Worm (Caenorhabditis elegans) whole organism, L2 larva: ENCODE measurements around the gene F22B7.3.

Experiments
- C34F6.9 ChIP-seq: fragments of 150-350 bp; optimal IDR thresholded peaks from 2 replicates; lab custom pipeline; 2014; ENCODE audit warnings: missing biosample characterization, missing genetic modification characterization
- F13H6.1 ChIP-seq: sonication (generic microtip); optimal IDR thresholded peaks from 2 replicates; lab custom pipeline; 2016; ENCODE audit warnings: missing genetic modification characterization, missing compliant biosample characterization
- aly-2 ChIP-seq: fragments of 150-350 bp; optimal IDR thresholded peaks from 2 replicates; lab custom pipeline; 2014; ENCODE audit warnings: missing biosample characterization, missing genetic modification characterization
- ama-1 ChIP-seq: fragments of 150-350 bp; optimal IDR thresholded peaks from 2 replicates; lab custom pipeline; 2018; ENCODE audit warnings: inconsistent platforms
- blmp-1 ChIP-seq: sonication (generic microtip); optimal IDR thresholded peaks from 2 replicates; lab custom pipeline; 2017; ENCODE audit warnings: missing genetic modification characterization, mild to moderate bottlenecking, missing compliant biosample characterization, antibody characterized with exemption, moderate library complexity; ENCODE audit not compliant: insufficient read depth
- ceh-16 ChIP-seq: fragments of 150-350 bp; optimal IDR thresholded peaks from 2 replicates; lab custom pipeline; 2014; ENCODE audit warnings: missing biosample characterization, missing genetic modification characterization
- crh-2 ChIP-seq: sonication (generic microtip); optimal IDR thresholded peaks from 2 replicates; lab custom pipeline; 2017; ENCODE audit warnings: missing biosample characterization, missing genetic modification characterization
- dmd-4 ChIP-seq: sonication (generic microtip); optimal IDR thresholded peaks from 2 replicates; lab custom pipeline; 2017; ENCODE audit warnings: missing biosample characterization, missing genetic modification characterization
- egl-27 ChIP-seq: sonication (generic microtip); optimal IDR thresholded peaks from 3 replicates; lab custom pipeline; 2017; ENCODE audit warnings: missing biosample characterization, missing genetic modification reagents, missing genetic modification characterization
- elt-1 ChIP-seq: fragments of 150-350 bp; optimal IDR thresholded peaks from 2 replicates; lab custom pipeline; 2014; ENCODE audit warnings: missing biosample characterization, missing genetic modification characterization
- elt-3 ChIP-seq: sonication (generic microtip); optimal IDR thresholded peaks from 2 replicates; lab custom pipeline; 2017; ENCODE audit warnings: missing biosample characterization, missing genetic modification characterization
- fos-1 ChIP-seq: fragments of 150-350 bp; optimal IDR thresholded peaks from 2 replicates; lab custom pipeline; 2014; ENCODE audit warnings: missing biosample characterization, missing genetic modification characterization
- lsy-2 ChIP-seq, 2 experiments: fragments of 150-350 bp in 1 of 2; sonication (generic microtip) in 1 of 2; optimal IDR thresholded peaks; 2 replicates each; lab custom pipeline; 2014 to 2017; ENCODE audit warnings: missing biosample characterization in 2 of 2, missing genetic modification characterization in 2 of 2
- mab-5 ChIP-seq: fragments of 150-350 bp; optimal IDR thresholded peaks from 2 replicates; lab custom pipeline; 2014; ENCODE audit warnings: missing biosample characterization, missing genetic modification characterization
- mbf-1 ChIP-seq: sonication (generic microtip); optimal IDR thresholded peaks from 2 replicates; lab custom pipeline; 2017; ENCODE audit warnings: missing biosample characterization, missing genetic modification characterization
- nhr-11 ChIP-seq: fragments of 150-350 bp; optimal IDR thresholded peaks from 2 replicates; lab custom pipeline; 2014; ENCODE audit warnings: missing biosample characterization, missing genetic modification characterization
- nhr-12 ChIP-seq: fragments of 150-350 bp; optimal IDR thresholded peaks from 2 replicates; lab custom pipeline; 2014; ENCODE audit warnings: missing biosample characterization, missing genetic modification characterization
- nhr-129 ChIP-seq: fragments of 150-350 bp; optimal IDR thresholded peaks from 2 replicates; lab custom pipeline; 2014; ENCODE audit warnings: missing biosample characterization, missing genetic modification characterization
- nhr-23 ChIP-seq: fragments of 150-350 bp; optimal IDR thresholded peaks from 2 replicates; lab custom pipeline; 2014; ENCODE audit warnings: missing biosample characterization, missing genetic modification reagents, missing genetic modification characterization
- nhr-237 ChIP-seq: fragments of 150-350 bp; optimal IDR thresholded peaks from 2 replicates; lab custom pipeline; 2014; ENCODE audit warnings: missing biosample characterization, missing genetic modification characterization
- nhr-25 ChIP-seq: fragments of 150-350 bp; sonication (generic microtip); optimal IDR thresholded peaks from 3 replicates; lab custom pipeline; 2014; ENCODE audit warnings: missing biosample characterization, missing genetic modification characterization
- nhr-6 ChIP-seq: fragments of 150-350 bp; optimal IDR thresholded peaks from 2 replicates; lab custom pipeline; 2014; ENCODE audit warnings: missing biosample characterization, missing genetic modification characterization
- sem-4 ChIP-seq: fragments of 150-350 bp; optimal IDR thresholded peaks from 2 replicates; lab custom pipeline; 2014; ENCODE audit warnings: missing biosample characterization, missing genetic modification reagents, missing genetic modification characterization
- skn-1 ChIP-seq: sonication (generic microtip); optimal IDR thresholded peaks from 2 replicates; lab custom pipeline; 2017; ENCODE audit warnings: missing biosample characterization, missing genetic modification characterization
- sma-3 ChIP-seq: sonication (generic microtip); optimal IDR thresholded peaks from 2 replicates; lab custom pipeline; 2016; ENCODE audit warnings: missing genetic modification reagents, missing genetic modification characterization, missing compliant biosample characterization
- unc-55 ChIP-seq: fragments of 150-350 bp; sonication (generic microtip); optimal IDR thresholded peaks from 3 replicates; lab custom pipeline; 2014; ENCODE audit warnings: missing biosample characterization, missing genetic modification reagents, missing genetic modification characterization
- ztf-11 ChIP-seq: sonication (generic microtip); optimal IDR thresholded peaks from 2 replicates; lab custom pipeline; 2017; ENCODE audit warnings: missing biosample characterization, missing genetic modification characterization
- ztf-4 ChIP-seq: fragments of 150-350 bp; optimal IDR thresholded peaks from 2 replicates; lab custom pipeline; 2014; ENCODE audit warnings: missing biosample characterization, missing genetic modification characterization

Gene F22B7.3

ce11 chrIII:8696680-8697079 lies 48.0 kb downstream of the F22B7.3 start:
- peak; percentile 14 for TF ChIP-seq F13H6.1 (tag; lab: Kevin White, UChicago)
- TF ChIP-seq nhr-129 = peak; percentile 16
- peak; percentile 75 for TF ChIP-seq blmp-1
- no peak for TF ChIP-seq nhr-11
- TF ChIP-seq fos-1 = peak; percentile 95
- TF ChIP-seq nhr-237 = no peak
- peak; percentile 83 for TF ChIP-seq crh-2 (tag; lab: Kevin White, UChicago)
- peak in 1 of 2 experiments; percentile 50 for TF ChIP-seq lsy-2 (tag; optimal IDR thresholded peaks at IDR 0.05; lab: Kevin White, UChicago)
- no peak for TF ChIP-seq nhr-6 (tag; lab: Kevin White, UChicago)
- TF ChIP-seq nhr-25 = no peak
- no peak for TF ChIP-seq ztf-4 (tag; lab: Kevin White, UChicago)
- peak; percentile 77 for TF ChIP-seq C34F6.9 (tag; lab: Kevin White, UChicago)
- TF ChIP-seq elt-3 (tag; lab: Kevin White, UChicago) = no peak
- TF ChIP-seq unc-55 = peak; percentile 79
- peak; percentile 31 for TF ChIP-seq ama-1
- no peak for TF ChIP-seq sem-4 (tag; lab: Kevin White, UChicago)
- TF ChIP-seq elt-1 (tag; lab: Kevin White, UChicago) = no peak

- TF ChIP-seq ztf-11 (tag; lab: Kevin White, UChicago) = no peak
- no peak for TF ChIP-seq egl-27 (tag; lab: Kevin White, UChicago)
- TF ChIP-seq mbf-1 (tag; lab: Kevin White, UChicago) = no peak
- no peak for TF ChIP-seq aly-2 (tag; lab: Kevin White, UChicago)
- TF ChIP-seq nhr-23 (tag; lab: Kevin White, UChicago) = no peak
- no peak for TF ChIP-seq sma-3 (GFP tag; lab: Kevin White, UChicago)
- TF ChIP-seq crh-2 (tag; lab: Kevin White, UChicago) = no peak
- TF ChIP-seq nhr-237 = no peak
- TF ChIP-seq nhr-129 = no peak
- no peak for TF ChIP-seq skn-1 (tag; lab: Kevin White, UChicago)
- TF ChIP-seq dmd-4 = no peak
- no peak for TF ChIP-seq nhr-12
- TF ChIP-seq mab-5 (tag; lab: Kevin White, UChicago) = no peak
- TF ChIP-seq ceh-16 (tag; lab: Kevin White, UChicago) = no peak
- TF ChIP-seq elt-1 (tag; lab: Kevin White, UChicago) = no peak
- TF ChIP-seq nhr-25 = no peak
- no peak for TF ChIP-seq elt-3 (tag; lab: Kevin White, UChicago)
These were observed 48.7 kb downstream of the F22B7.3 start for ce11 chrIII:8697268-8697907.
